Worm (Caenorhabditis elegans): ENCODE measurements around the gene irld-49.
A peak's percentile ranks its signal among the peaks of the same experiment; 100 is the strongest.

ce11 chrII:2994590-2995392 lies 50.8 kb downstream of the irld-49 start:
- TF ChIP-seq nhr-11 (tag; optimal IDR thresholded peaks at IDR 0.05) (no peak), ceh-31 (tag; optimal IDR thresholded peaks at IDR 0.05) (no peak), npax-4 (tag; optimal IDR thresholded peaks at IDR 0.05) (no peak), unc-55 (GFP tag; optimal IDR thresholded peaks at IDR 0.05) (peak; percentile 98), F13H6.1 (tag; optimal IDR thresholded peaks at IDR 0.05) (no peak), pha-4 (tag; optimal IDR thresholded peaks at IDR 0.05) (no peak), sox-2 (GFP tag; IDR thresholded peaks at IDR 0.05) (no peak), fkh-10 (GFP tag; optimal IDR thresholded peaks at IDR 0.05) (no peak), sdc-2 (tag; optimal IDR thresholded peaks at IDR 0.05) (no peak), pros-1 (tag; optimal IDR thresholded peaks at IDR 0.05) (no peak), gmeb-2 (tag; optimal IDR thresholded peaks at IDR 0.05) (no peak), pag-3 (tag; optimal IDR thresholded peaks at IDR 0.05; ENCODE audit: borderline replicate concordance) (no peak), rnt-1 (tag; optimal IDR thresholded peaks at IDR 0.05) (peak; percentile 23), ceh-34 (tag; optimal IDR thresholded peaks at IDR 0.05) (no peak)
